Worm (Caenorhabditis elegans): Measurements from ENCODE around the gene sdz-20.
A peak's percentile ranks its signal among the peaks of the same experiment; 100 is the strongest.

sdz-20 gene

ce11 chrIII:13307107-13307506 lies 26.7 kb upstream of the sdz-20 start, which contains the start of the genes klp-19 and slc-36.1 (continued):
- TF ChIP-seq ccch-3 (GFP tag; optimal IDR thresholded peaks at IDR 0.05) = no peak
- no peak for TF ChIP-seq egl-18 (GFP tag; IDR thresholded peaks at IDR 0.05)
- no peak for TF ChIP-seq Y56A3A.18 (GFP tag; IDR thresholded peaks at IDR 0.05)
- peak; percentile 88 for TF ChIP-seq efl-1 (GFP tag; optimal IDR thresholded peaks at IDR 0.05)
- no peak for TF ChIP-seq lag-1 (GFP tag; IDR thresholded peaks at IDR 0.05)
- no peak for TF ChIP-seq die-1 (tag; optimal IDR thresholded peaks at IDR 0.05)
- TF ChIP-seq zfh-2 (GFP tag; conservative IDR thresholded peaks at IDR 0.05) = no peak
- no peak for TF ChIP-seq ets-4 (GFP tag; optimal IDR thresholded peaks at IDR 0.05)
- TF ChIP-seq ztf-28 (GFP tag; IDR thresholded peaks at IDR 0.05) = no peak
- no peak for TF ChIP-seq sea-2 (GFP tag; IDR thresholded peaks at IDR 0.05)
- no peak for TF ChIP-seq Y53F4B.3 (GFP tag; IDR thresholded peaks at IDR 0.05)
- TF ChIP-seq B0261.1 (tag; optimal IDR thresholded peaks at IDR 0.05) = no peak
- no peak for TF ChIP-seq repo-1 (tag; optimal IDR thresholded peaks at IDR 0.05)
- peak; percentile 37; the same call in 1 of the 2 replicates for TF ChIP-seq C17E4.6 (GFP tag; IDR thresholded peaks at IDR 0.05)
- TF ChIP-seq aptf-3 (GFP tag; IDR thresholded peaks at IDR 0.05) = no peak
- no peak for TF ChIP-seq lir-1 (GFP tag; conservative IDR thresholded peaks at IDR 0.05)
- TF ChIP-seq chd-7 (tag; optimal IDR thresholded peaks at IDR 0.05) = no peak
- TF ChIP-seq Y79H2A.3 (GFP tag; conservative IDR thresholded peaks at IDR 0.05) = no peak
- TF ChIP-seq akir-1 (GFP tag; optimal IDR thresholded peaks at IDR 0.05) = no peak
- no peak for TF ChIP-seq nfya-2 (GFP tag; IDR thresholded peaks at IDR 0.05)
- TF ChIP-seq somi-1 (GFP tag; optimal IDR thresholded peaks at IDR 0.05) = no peak
- TF ChIP-seq attf-5 (GFP tag; optimal IDR thresholded peaks at IDR 0.05) = no peak
- TF ChIP-seq ztf-6 (GFP tag; IDR thresholded peaks at IDR 0.05) = no peak
- TF ChIP-seq lsy-27 (tag; optimal IDR thresholded peaks at IDR 0.05; ENCODE audit: borderline replicate concordance, insufficient read depth) = no peak
- TF ChIP-seq hmg-20 (GFP tag; IDR thresholded peaks at IDR 0.05) = no peak
- TF ChIP-seq aptf-2 (GFP tag; conservative IDR thresholded peaks at IDR 0.05) = no peak
- no peak for TF ChIP-seq attf-3 (GFP tag; conservative IDR thresholded peaks at IDR 0.05)
- no peak for TF ChIP-seq F57A8.1 (GFP tag; optimal IDR thresholded peaks at IDR 0.05)
- no peak for TF ChIP-seq F22D6.2 (tag; optimal IDR thresholded peaks at IDR 0.05)
- no peak for TF ChIP-seq hlh-12 (tag; optimal IDR thresholded peaks at IDR 0.05)
- TF ChIP-seq atf-7 (tag; optimal IDR thresholded peaks at IDR 0.05) = no peak
- TF ChIP-seq ama-1 (optimal IDR thresholded peaks at IDR 0.05) = no peak
- TF ChIP-seq ama-1 (GFP tag; optimal IDR thresholded peaks at IDR 0.05) = no peak
- TF ChIP-seq madf-8 (GFP tag; conservative IDR thresholded peaks at IDR 0.05) = peak; percentile 52; the same call in 1 of the 2 replicates
- no peak for TF ChIP-seq egl-44 (GFP tag; IDR thresholded peaks at IDR 0.05)
- no peak for TF ChIP-seq dpff-1 (tag; optimal IDR thresholded peaks at IDR 0.05)
- TF ChIP-seq sptf-2 (GFP tag; optimal IDR thresholded peaks at IDR 0.05) = no peak
- TF ChIP-seq dox-1 (GFP tag; IDR thresholded peaks at IDR 0.05) = peak; percentile 68
- TF ChIP-seq rcor-1 (GFP tag; IDR thresholded peaks at IDR 0.05) = peak; percentile 47
- no peak for TF ChIP-seq let-526 (GFP tag; IDR thresholded peaks at IDR 0.05)
- TF ChIP-seq nhr-90 (tag; optimal IDR thresholded peaks at IDR 0.05) = no peak
- TF ChIP-seq Y67H2A.10 (GFP tag; conservative IDR thresholded peaks at IDR 0.05) = no peak
- no peak for TF ChIP-seq nhr-80 (tag; optimal IDR thresholded peaks at IDR 0.05)
- no peak for TF ChIP-seq K12H6.12 (tag; optimal IDR thresholded peaks at IDR 0.05)
- TF ChIP-seq F55B11.4 (tag; optimal IDR thresholded peaks at IDR 0.05; ENCODE audit: borderline replicate concordance, insufficient read depth) = no peak
- TF ChIP-seq tbp1 (GFP tag; optimal IDR thresholded peaks at IDR 0.05) = peak; percentile 11
- peak; percentile 62 for TF ChIP-seq mcd-1 (GFP tag; IDR thresholded peaks at IDR 0.05)
- TF ChIP-seq ceh-40 (GFP tag; IDR thresholded peaks at IDR 0.05) = no peak
- no peak for TF ChIP-seq unc-62 (GFP tag; optimal IDR thresholded peaks at IDR 0.05)
- no peak for TF ChIP-seq ztf-18 (tag; optimal IDR thresholded peaks at IDR 0.05)
- no peak for TF ChIP-seq madf-10 (tag; optimal IDR thresholded peaks at IDR 0.05)

Data from whole organism, young adult.